Fruit fly (Drosophila melanogaster) whole organism, embryonic: Measurements from ENCODE around the gene unc-119.

ENCODE experiments used
- Atf-2 ChIP-seq: fragments of 200-800 bp; sonication (Bioruptor generic); optimal IDR thresholded peaks from 2 replicates; lab custom pipeline; 2016; ENCODE audit warnings: missing biosample characterization, missing genetic modification characterization
- CG10274 ChIP-seq: fragments of 200-800 bp; sonication (Bioruptor generic); optimal IDR thresholded peaks from 3 replicates; lab custom pipeline; 2017; ENCODE audit warnings: missing biosample characterization, mild to moderate bottlenecking, missing genetic modification characterization
- CG10321 ChIP-seq: fragments of 200-800 bp; sonication (Bioruptor generic); IDR thresholded peaks from 2 replicates; pipeline ENCODE4 v1.3.6; 2022; ENCODE audit warnings: missing biosample characterization, missing genetic modification characterization
- CG10431 ChIP-seq: fragments of 200-800 bp; sonication (Bioruptor generic); optimal IDR thresholded peaks from 3 replicates; lab custom pipeline; 2018; ENCODE audit warnings: missing biosample characterization, mild to moderate bottlenecking, missing genetic modification characterization
- CG11085 ChIP-seq: fragments of 200-800 bp; sonication (Bioruptor generic); IDR thresholded peaks from 2 replicates; pipeline ENCODE4 v1.3.6; 2022; ENCODE audit warnings: missing biosample characterization, missing genetic modification characterization
- CG11723 ChIP-seq: fragments of 200-800 bp; sonication (Bioruptor generic); optimal IDR thresholded peaks from 2 replicates; lab custom pipeline; 2017; ENCODE audit warnings: missing biosample characterization, mild to moderate bottlenecking, missing genetic modification characterization
- CG13424 ChIP-seq: fragments of 200-800 bp; sonication (Bioruptor generic); optimal IDR thresholded peaks from 2 replicates; lab custom pipeline; 2019; ENCODE audit warnings: missing biosample characterization, mild to moderate bottlenecking, missing genetic modification characterization, moderate library complexity
- CG13775 ChIP-seq: fragments of 200-800 bp; sonication (Bioruptor generic); optimal IDR thresholded peaks from 3 replicates; lab custom pipeline; 2017; ENCODE audit warnings: missing biosample characterization, mild to moderate bottlenecking, missing genetic modification characterization
- CG15601 ChIP-seq: fragments of 200-800 bp; sonication (Bioruptor generic); optimal IDR thresholded peaks from 3 replicates; lab custom pipeline; 2019; ENCODE audit warnings: missing biosample characterization, mild to moderate bottlenecking, missing genetic modification characterization, moderate library complexity
- CG1602 ChIP-seq: fragments of 200-800 bp; sonication (Bioruptor generic); optimal IDR thresholded peaks from 3 replicates; lab custom pipeline; 2016; ENCODE audit warnings: missing biosample characterization, missing genetic modification characterization
- CG16815 ChIP-seq: fragments of 200-800 bp; sonication (Bioruptor generic); optimal IDR thresholded peaks from 3 replicates; lab custom pipeline; 2017; ENCODE audit warnings: missing biosample characterization, mild to moderate bottlenecking, missing genetic modification characterization
- CG17385 ChIP-seq: fragments of 200-800 bp; sonication (Bioruptor generic); optimal IDR thresholded peaks from 3 replicates; lab custom pipeline; 2018; ENCODE audit warnings: missing biosample characterization, mild to moderate bottlenecking, missing genetic modification characterization
- CG1792 ChIP-seq: fragments of 200-800 bp; sonication (Bioruptor generic); optimal IDR thresholded peaks from 2 replicates; lab custom pipeline; 2016; ENCODE audit warnings: missing biosample characterization, missing genetic modification characterization
- CG18011 ChIP-seq: fragments of 200-800 bp; sonication (Bioruptor generic); optimal IDR thresholded peaks from 2 replicates; lab custom pipeline; 2017; ENCODE audit warnings: missing biosample characterization, missing genetic modification characterization, mild to moderate bottlenecking, moderate library complexity, missing genotype
- CG18476 ChIP-seq: fragments of 200-800 bp; sonication (Bioruptor generic); optimal IDR thresholded peaks from 2 replicates; lab custom pipeline; 2016; ENCODE audit warnings: missing biosample characterization, mild to moderate bottlenecking, missing genetic modification characterization
- CG2116 ChIP-seq: fragments of 200-800 bp; sonication (Bioruptor generic); optimal IDR thresholded peaks from 3 replicates; lab custom pipeline; 2018; ENCODE audit warnings: missing biosample characterization, mild to moderate bottlenecking, missing genetic modification characterization
- CG3065 ChIP-seq: fragments of 200-800 bp; sonication (Bioruptor generic); optimal IDR thresholded peaks from 2 replicates; lab custom pipeline; 2016; ENCODE audit warnings: missing biosample characterization, missing genetic modification characterization
- CG31441 ChIP-seq: fragments of 200-800 bp; sonication (Bioruptor generic); IDR thresholded peaks from 2 replicates; pipeline ENCODE4 v1.3.6; 2022; ENCODE audit warnings: missing biosample characterization, missing genetic modification characterization
- CG7963 ChIP-seq: fragments of 200-800 bp; sonication (Bioruptor generic); IDR thresholded peaks from 3 replicates; pipeline ENCODE4 v1.3.6; 2022; ENCODE audit warnings: missing biosample characterization, missing genetic modification characterization; ENCODE audit not compliant: partially characterized antibody
- CG9797 ChIP-seq: fragments of 200-800 bp; sonication (Bioruptor generic); optimal IDR thresholded peaks from 3 replicates; lab custom pipeline; 2018; ENCODE audit warnings: missing biosample characterization, mild to moderate bottlenecking, missing genetic modification characterization
- Deaf1 ChIP-seq: fragments of 200-800 bp; optimal IDR thresholded peaks from 3 replicates; lab custom pipeline; 2019; ENCODE audit warnings: missing biosample characterization, mild to moderate bottlenecking, missing genetic modification characterization, moderate library complexity
- Drgx ChIP-seq: fragments of 200-800 bp; sonication (Bioruptor generic); IDR thresholded peaks from 2 replicates; pipeline ENCODE4 v1.3.6; 2022; ENCODE audit warnings: missing biosample characterization, missing genetic modification characterization
- H2.0 ChIP-seq: fragments of 200-800 bp; sonication (Bioruptor generic); IDR thresholded peaks from 2 replicates; pipeline ENCODE4 v1.3.6; 2022; ENCODE audit warnings: missing biosample characterization, missing genetic modification characterization
- HmgD ChIP-seq: fragments of 200-800 bp; sonication (Bioruptor generic); optimal IDR thresholded peaks from 3 replicates; lab custom pipeline; 2016; ENCODE audit warnings: missing biosample characterization, missing genetic modification characterization
- Hmr ChIP-seq: fragments of 200-800 bp; sonication (Bioruptor generic); optimal IDR thresholded peaks from 3 replicates; lab custom pipeline; 2017; ENCODE audit warnings: mild to moderate bottlenecking, missing biosample characterization, missing genetic modification reagents, missing genetic modification characterization
- Ravus ChIP-seq: fragments of 200-800 bp; sonication (Bioruptor generic); IDR thresholded peaks from 2 replicates; pipeline ENCODE4 v1.3.6; 2022; ENCODE audit warnings: missing biosample characterization, missing genetic modification characterization
- Sox100B ChIP-seq: fragments of 200-800 bp; sonication (Bioruptor generic); optimal IDR thresholded peaks from 3 replicates; lab custom pipeline; 2018; ENCODE audit warnings: missing biosample characterization, mild to moderate bottlenecking, missing genetic modification characterization
- Sox102F ChIP-seq: fragments of 200-800 bp; sonication (Bioruptor generic); optimal IDR thresholded peaks from 2 replicates; lab custom pipeline; 2018; ENCODE audit warnings: missing biosample characterization, mild to moderate bottlenecking, missing genetic modification characterization, moderate library complexity
- bowl ChIP-seq: fragments of 200-800 bp; sonication (Bioruptor generic); IDR thresholded peaks from 2 replicates; pipeline ENCODE4 v1.3.6; 2022; ENCODE audit warnings: missing biosample characterization, missing genetic modification characterization
- chm ChIP-seq: fragments of 200-800 bp; sonication (Bioruptor generic); IDR thresholded peaks from 2 replicates; pipeline ENCODE4 v1.3.6; 2022; ENCODE audit warnings: missing biosample characterization, missing genetic modification characterization
- da ChIP-seq: fragments of 200-800 bp; sonication (Bioruptor generic); optimal IDR thresholded peaks from 2 replicates; lab custom pipeline; 2016; ENCODE audit warnings: missing biosample characterization, missing genetic modification characterization
- ewg ChIP-seq: fragments of 200-800 bp; sonication (Bioruptor generic); optimal IDR thresholded peaks from 3 replicates; lab custom pipeline; 2017; ENCODE audit warnings: mild to moderate bottlenecking, missing biosample characterization, missing genetic modification reagents, missing genetic modification characterization
- gcm2 ChIP-seq: fragments of 200-800 bp; sonication (Bioruptor generic); optimal IDR thresholded peaks from 2 replicates; lab custom pipeline; 2016; ENCODE audit warnings: missing biosample characterization, missing genetic modification characterization
- her ChIP-seq: fragments of 200-800 bp; sonication (Bioruptor generic); optimal IDR thresholded peaks from 2 replicates; lab custom pipeline; 2016; ENCODE audit warnings: missing biosample characterization, missing genetic modification characterization
- inv ChIP-seq: fragments of 200-800 bp; sonication (Bioruptor generic); IDR thresholded peaks from 2 replicates; pipeline ENCODE4 v1.3.6; 2022; ENCODE audit warnings: missing biosample characterization, missing genetic modification characterization; ENCODE audit not compliant: partially characterized antibody
- lov ChIP-seq, 2 experiments: fragments of 200-800 bp in 1 of 2; fragments of >200 bp in 1 of 2; sonication (Bioruptor generic) in 1 of 2; IDR thresholded peaks in 1 of 2; optimal IDR thresholded peaks in 1 of 2; 2 replicates in 1 of 2; 3 replicates in 1 of 2; pipeline versions ENCODE4 v1.3.6 to Lab custom; 2017 to 2022; ENCODE audit warnings: missing biosample characterization in 1 of 2, missing genetic modification characterization in 1 of 2
- mld ChIP-seq: fragments of 200-800 bp; sonication (Bioruptor generic); IDR thresholded peaks from 3 replicates; pipeline ENCODE4 v1.3.6; 2022; ENCODE audit warnings: missing biosample characterization, missing genetic modification characterization; ENCODE audit not compliant: partially characterized antibody
- nau ChIP-seq: fragments of 200-800 bp; sonication (Bioruptor generic); optimal IDR thresholded peaks from 3 replicates; lab custom pipeline; 2017; ENCODE audit warnings: missing biosample characterization, mild to moderate bottlenecking, missing genetic modification characterization, missing genetic modification reagents
- p53 ChIP-seq: fragments of 200-800 bp; sonication (Bioruptor generic); optimal IDR thresholded peaks from 2 replicates; lab custom pipeline; 2016; ENCODE audit warnings: missing biosample characterization, missing genetic modification characterization
- peb ChIP-seq: fragments of 200-800 bp; sonication (Bioruptor generic); IDR thresholded peaks from 2 replicates; pipeline ENCODE4 v1.3.6; 2022; ENCODE audit warnings: missing biosample characterization, missing genetic modification characterization
- pho ChIP-seq: fragments of 200-800 bp; sonication (Bioruptor generic); optimal IDR thresholded peaks from 2 replicates; lab custom pipeline; 2016; ENCODE audit warnings: missing biosample characterization, missing genetic modification characterization
- rib ChIP-seq: fragments of 200-800 bp; sonication (Bioruptor generic); IDR thresholded peaks from 2 replicates; pipeline ENCODE4 v1.3.6; 2022; ENCODE audit warnings: missing biosample characterization, missing genetic modification characterization
- sim ChIP-seq: fragments of 200-800 bp; sonication (Bioruptor generic); IDR thresholded peaks from 2 replicates; pipeline ENCODE4 v1.3.6; 2022; ENCODE audit warnings: missing biosample characterization, missing genetic modification characterization
- sima ChIP-seq: fragments of 200-800 bp; sonication (Bioruptor generic); optimal IDR thresholded peaks from 2 replicates; lab custom pipeline; 2016; ENCODE audit warnings: missing biosample characterization, missing genetic modification characterization
- slou ChIP-seq: fragments of 200-800 bp; sonication (Bioruptor generic); optimal IDR thresholded peaks from 3 replicates; lab custom pipeline; 2016; ENCODE audit warnings: missing biosample characterization, missing genetic modification characterization
- ssp ChIP-seq: fragments of 200-800 bp; sonication (Bioruptor generic); IDR thresholded peaks from 2 replicates; pipeline ENCODE4 v1.3.6; 2022; ENCODE audit warnings: missing biosample characterization, missing genetic modification characterization
- vfl ChIP-seq: fragments of 200-800 bp; sonication (Bioruptor generic); optimal IDR thresholded peaks from 2 replicates; lab custom pipeline; 2016; ENCODE audit warnings: missing biosample characterization, missing genetic modification characterization
- vnd ChIP-seq: fragments of 200-800 bp; sonication (Bioruptor generic); IDR thresholded peaks from 3 replicates; pipeline ENCODE4 v1.3.6; 2022; ENCODE audit warnings: missing biosample characterization, missing genetic modification characterization; ENCODE audit not compliant: partially characterized antibody
- wor ChIP-seq: fragments of 200-800 bp; sonication (Bioruptor generic); IDR thresholded peaks from 2 replicates; pipeline ENCODE4 v1.3.6; 2022; ENCODE audit warnings: missing biosample characterization, missing genetic modification characterization

Gene unc-119

DNA sequence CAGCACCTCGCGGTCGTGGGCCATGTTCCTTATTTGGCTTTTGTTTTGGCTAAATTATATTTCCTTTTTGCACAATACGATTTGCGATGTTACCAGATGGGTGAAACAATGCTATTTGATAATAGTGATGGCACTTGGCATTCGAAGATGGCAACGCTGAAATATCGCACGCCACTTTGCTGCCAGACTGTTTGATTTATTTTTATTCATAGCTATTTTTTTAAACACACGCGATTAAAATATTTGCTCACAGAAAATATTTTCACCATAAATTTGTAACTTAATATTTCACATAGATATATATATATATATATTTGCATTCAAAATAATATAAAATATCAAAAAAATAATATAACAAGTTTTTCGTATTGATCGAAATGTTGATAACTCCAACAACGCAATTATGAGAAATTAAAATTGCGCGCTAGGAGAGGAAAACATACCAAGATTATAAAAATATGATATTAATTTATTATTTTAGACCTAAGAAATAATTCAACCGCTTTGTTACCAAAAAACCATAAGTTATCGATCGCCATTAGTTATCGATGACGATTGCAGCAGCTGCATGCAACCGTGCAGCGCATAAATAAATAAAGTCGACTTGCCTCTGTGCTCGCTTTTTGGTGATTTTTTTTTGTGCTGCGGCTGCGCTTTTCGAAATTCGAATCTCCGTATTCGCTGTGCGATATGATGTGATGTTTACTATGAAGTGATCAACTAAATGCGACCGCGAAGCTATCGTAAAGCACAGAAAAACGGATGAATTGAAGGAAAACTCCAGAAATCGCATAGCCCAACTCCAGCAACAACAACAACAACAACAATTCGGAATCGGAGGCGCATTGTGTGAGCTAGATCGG lies 32.8 kb upstream of the unc-119 start, which contains the start of the genes Atg5 and Dok (continued):
- TF ChIP-seq rib (GFP tag; lab: Robert Waterston, UW) (no peak), CG18476 (GFP tag; lab: Kevin White, UChicago) (no peak), CG11723 (GFP tag; lab: Kevin White, UChicago) (no peak), Hmr (GFP tag; lab: Kevin White, UChicago) (peak; percentile 65), vfl (GFP tag; lab: Kevin White, UChicago) (no peak), inv (GFP tag; lab: Robert Waterston, UW) (peak; percentile 56; the same call in 1 of the 2 replicates), CG31441 (peak; percentile 59; the same call in 1 of the 2 replicates), CG11085 (GFP tag; lab: Robert Waterston, UW) (no peak), CG3065 (GFP tag; lab: Kevin White, UChicago) (no peak), CG1792 (GFP tag; lab: Kevin White, UChicago) (no peak), Drgx (GFP tag; lab: Robert Waterston, UW) (no peak), sim (GFP tag; lab: Robert Waterston, UW) (no peak), slou (GFP tag; lab: Kevin White, UChicago) (no peak), sima (GFP tag; lab: Kevin White, UChicago) (no peak), Sox102F (GFP tag; lab: Kevin White, UChicago) (peak; percentile 36), chm (no peak), CG2116 (GFP tag; lab: Kevin White, UChicago) (peak; percentile 97), her (GFP tag; lab: Kevin White, UChicago) (peak; percentile 70), Atf-2 (GFP tag; lab: Kevin White, UChicago) (no peak), CG7963 (peak; percentile 42; the same call in 2 of the 3 replicates), CG9797 (GFP tag; lab: Kevin White, UChicago) (peak; percentile 23), vnd (peak; percentile 28; the same call in 1 of the 3 replicates), CG13424 (peak; percentile 44), ssp (GFP tag; lab: Robert Waterston, UW) (peak; percentile 38; the same call in 1 of the 2 replicates), CG18011 (GFP tag; lab: Kevin White, UChicago) (no peak), bowl (GFP tag; lab: Robert Waterston, UW) (no peak), CG1602 (GFP tag; lab: Kevin White, UChicago) (peak; percentile 30), CG15601 (tag; lab: Kevin White, UChicago) (no peak), gcm2 (no peak), CG10274 (GFP tag; lab: Kevin White, UChicago) (no peak), ewg (GFP tag; lab: Kevin White, UChicago) (peak; percentile 14), Ravus (GFP tag; lab: Robert Waterston, UW) (no peak), CG13775 (peak; percentile 56), CG17385 (GFP tag; lab: Kevin White, UChicago) (no peak), pho (no peak), CG10431 (GFP tag; lab: Kevin White, UChicago) (no peak), da (GFP tag; lab: Kevin White, UChicago) (no peak), HmgD (GFP tag; lab: Kevin White, UChicago) (no peak), CG10321 (GFP tag; lab: Robert Waterston, UW) (no peak), H2.0 (GFP tag; lab: Robert Waterston, UW) (no peak), Deaf1 (tag; lab: Kevin White, UChicago) (no peak), nau (GFP tag; lab: Kevin White, UChicago) (no peak), mld (GFP tag; lab: Robert Waterston, UW) (0 out of 3 replicates have a peak, but pooled peaks have one; percentile 26), p53 (no peak), peb (GFP tag; lab: Robert Waterston, UW) (no peak), wor (GFP tag; lab: Robert Waterston, UW) (no peak), CG16815 (GFP tag; lab: Kevin White, UChicago) (no peak), Sox100B (GFP tag; lab: Kevin White, UChicago) (no peak), lov (optimal IDR thresholded peaks at IDR 0.05; lab: Kevin White, UChicago) (no peak), lov (GFP tag; IDR thresholded peaks at IDR 0.05; lab: Robert Waterston, UW) (no peak)
